Fruit fly (Drosophila melanogaster) whole organism, embryonic: Measurements from ENCODE around the gene CG34429.
A peak's percentile ranks its signal among the peaks of the same experiment; 100 is the strongest.

Source experiments
- CG10274 ChIP-seq: fragments of 200-800 bp; sonication (Bioruptor generic); optimal IDR thresholded peaks from 3 replicates; lab custom pipeline; 2017; ENCODE audit warnings: missing biosample characterization, mild to moderate bottlenecking, missing genetic modification characterization
- CG10543 ChIP-seq: fragments of 200-800 bp; sonication (Bioruptor generic); optimal IDR thresholded peaks from 3 replicates; lab custom pipeline; 2017; ENCODE audit warnings: missing biosample characterization, mild to moderate bottlenecking, missing genetic modification characterization, moderate library complexity
- CG10979 ChIP-seq: fragments of 200-800 bp; sonication (Bioruptor generic); optimal IDR thresholded peaks from 2 replicates; lab custom pipeline; 2018; ENCODE audit warnings: missing biosample characterization, mild to moderate bottlenecking, missing genetic modification characterization, moderate library complexity
- CG11456 ChIP-seq: fragments of 200-800 bp; sonication (Bioruptor generic); IDR thresholded peaks from 3 replicates; pipeline ENCODE4 v1.3.6; 2022; ENCODE audit warnings: missing biosample characterization, missing genetic modification characterization
- CG12155 ChIP-seq: fragments of 200-800 bp; sonication (Bioruptor generic); optimal IDR thresholded peaks from 3 replicates; lab custom pipeline; 2016; ENCODE audit warnings: missing biosample characterization, missing genetic modification characterization
- CG14965 ChIP-seq: fragments of 200-800 bp; sonication (Bioruptor generic); optimal IDR thresholded peaks from 2 replicates; lab custom pipeline; 2016; ENCODE audit warnings: missing biosample characterization, missing genetic modification characterization, borderline replicate concordance
- CG31365 ChIP-seq: fragments of 200-800 bp; sonication (Bioruptor generic); optimal IDR thresholded peaks from 2 replicates; lab custom pipeline; 2018; ENCODE audit warnings: missing biosample characterization, mild to moderate bottlenecking, missing genetic modification characterization
- CG34422 ChIP-seq: fragments of 200-800 bp; sonication (Bioruptor generic); IDR thresholded peaks from 3 replicates; pipeline ENCODE4 v1.3.6; 2022; ENCODE audit warnings: missing biosample characterization, missing genetic modification characterization
- CG4730 ChIP-seq: fragments of 200-800 bp; sonication (Bioruptor generic); IDR thresholded peaks from 2 replicates; pipeline ENCODE4 v1.3.6; 2022; ENCODE audit warnings: missing biosample characterization, missing genetic modification characterization
- CG4820 ChIP-seq: fragments of 200-800 bp; sonication (Bioruptor generic); optimal IDR thresholded peaks from 3 replicates; lab custom pipeline; 2016; ENCODE audit warnings: missing biosample characterization, missing genetic modification characterization
- CG4854 ChIP-seq: fragments of 200-800 bp; sonication (Bioruptor generic); optimal IDR thresholded peaks from 2 replicates; lab custom pipeline; 2016; ENCODE audit warnings: missing biosample characterization, missing genetic modification characterization, inconsistent platforms
- CG6683 ChIP-seq: fragments of 200-800 bp; sonication (Bioruptor generic); optimal IDR thresholded peaks from 2 replicates; lab custom pipeline; 2017; ENCODE audit warnings: missing biosample characterization, mild to moderate bottlenecking, missing genetic modification characterization, missing genetic modification reagents
- CG6813 ChIP-seq: fragments of 200-800 bp; sonication (Bioruptor generic); optimal IDR thresholded peaks from 2 replicates; lab custom pipeline; 2017; ENCODE audit warnings: missing biosample characterization, missing genetic modification characterization, mild to moderate bottlenecking, moderate library complexity, missing genetic modification reagents
- CG6854 ChIP-seq: fragments of 200-800 bp; sonication (Bioruptor generic); optimal IDR thresholded peaks from 3 replicates; lab custom pipeline; 2017; ENCODE audit warnings: missing biosample characterization, mild to moderate bottlenecking, missing genetic modification characterization
- CG7786 ChIP-seq: fragments of 200-800 bp; sonication (Bioruptor generic); optimal IDR thresholded peaks from 2 replicates; lab custom pipeline; 2016; ENCODE audit warnings: missing biosample characterization, missing genetic modification characterization
- CG7928 ChIP-seq: fragments of 200-800 bp; sonication (Bioruptor generic); optimal IDR thresholded peaks from 2 replicates; lab custom pipeline; 2017; ENCODE audit warnings: missing biosample characterization, mild to moderate bottlenecking, missing genetic modification characterization
- CG7963 ChIP-seq: fragments of 200-800 bp; sonication (Bioruptor generic); IDR thresholded peaks from 3 replicates; pipeline ENCODE4 v1.3.6; 2022; ENCODE audit warnings: missing biosample characterization, missing genetic modification characterization; ENCODE audit not compliant: partially characterized antibody
- Dbx ChIP-seq: fragments of 200-800 bp; sonication (Bioruptor generic); IDR thresholded peaks from 3 replicates; pipeline ENCODE4 v1.3.6; 2022; ENCODE audit warnings: missing biosample characterization, missing genetic modification characterization
- Dp ChIP-seq: fragments of 200-800 bp; sonication (Bioruptor generic); optimal IDR thresholded peaks from 2 replicates; lab custom pipeline; 2018; ENCODE audit warnings: missing biosample characterization, mild to moderate bottlenecking, missing genetic modification characterization, moderate library complexity
- HLH4C ChIP-seq: fragments of 200-800 bp; sonication (Bioruptor generic); IDR thresholded peaks from 3 replicates; pipeline ENCODE4 v1.3.6; 2022; ENCODE audit warnings: missing biosample characterization, missing genetic modification characterization; ENCODE audit not compliant: partially characterized antibody
- HmgZ ChIP-seq: fragments of 200-800 bp; sonication (Bioruptor generic); optimal IDR thresholded peaks from 2 replicates; lab custom pipeline; 2018; ENCODE audit warnings: missing biosample characterization, mild to moderate bottlenecking, missing genetic modification characterization
- Neu2 ChIP-seq: fragments of 200-800 bp; sonication (Bioruptor generic); optimal IDR thresholded peaks from 3 replicates; lab custom pipeline; 2016; ENCODE audit warnings: missing biosample characterization, missing genetic modification characterization, borderline replicate concordance
- Optix ChIP-seq: fragments of 200-800 bp; sonication (Bioruptor generic); IDR thresholded peaks from 3 replicates; pipeline ENCODE4 v1.3.6; 2022; ENCODE audit warnings: missing biosample characterization, missing genetic modification characterization
- Taf1 ChIP-seq: fragments of 200-800 bp; sonication (Bioruptor generic); IDR thresholded peaks from 2 replicates; pipeline ENCODE4 v1.3.6; 2022; ENCODE audit warnings: missing biosample characterization, missing genetic modification characterization
- Trl ChIP-seq, 3 experiments: fragments of >200 bp in 2 of 3; fragments of 200-800 bp in 1 of 3; sonication (Bioruptor generic) in 1 of 3; optimal IDR thresholded peaks; 2 replicates in 1 of 3; 3 replicates in 2 of 3; lab custom pipeline; 2016 to 2017; ENCODE audit warnings: missing biosample characterization in 1 of 3, missing genetic modification characterization in 1 of 3
- Xrp1 ChIP-seq: fragments of 200-800 bp; sonication (Bioruptor generic); IDR thresholded peaks from 2 replicates; pipeline ENCODE4 v1.3.6; 2022; ENCODE audit warnings: missing biosample characterization, missing genetic modification characterization
- abd-A ChIP-seq: fragments of 200-800 bp; sonication (Bioruptor generic); optimal IDR thresholded peaks from 3 replicates; lab custom pipeline; 2019; ENCODE audit warnings: missing biosample characterization, mild to moderate bottlenecking, missing genetic modification characterization, moderate library complexity
- ac ChIP-seq: fragments of 200-800 bp; sonication (Bioruptor generic); optimal IDR thresholded peaks from 3 replicates; lab custom pipeline; 2017; ENCODE audit warnings: missing biosample characterization, mild to moderate bottlenecking, missing genetic modification characterization
- ara ChIP-seq: fragments of 200-800 bp; sonication (Bioruptor generic); IDR thresholded peaks from 2 replicates; pipeline ENCODE4 v1.3.6; 2022; ENCODE audit warnings: missing biosample characterization, missing genetic modification characterization
- az2 ChIP-seq: fragments of 200-800 bp; sonication (Bioruptor generic); optimal IDR thresholded peaks from 3 replicates; lab custom pipeline; 2016; ENCODE audit warnings: missing biosample characterization, missing genetic modification characterization
- cg ChIP-seq: fragments of 200-800 bp; sonication (Bioruptor generic); optimal IDR thresholded peaks from 3 replicates; lab custom pipeline; 2019; ENCODE audit warnings: missing biosample characterization, mild to moderate bottlenecking, missing genetic modification characterization, moderate library complexity
- croc ChIP-seq: fragments of 200-800 bp; sonication (Bioruptor generic); conservative IDR thresholded peaks from 3 replicates; pipeline ENCODE4 v1.3.6; 2022; ENCODE audit warnings: missing biosample characterization, missing genetic modification characterization
- ems ChIP-seq: fragments of 200-800 bp; sonication (Bioruptor generic); optimal IDR thresholded peaks from 3 replicates; lab custom pipeline; 2016; ENCODE audit warnings: missing biosample characterization, missing genetic modification characterization
- gcm2 ChIP-seq: fragments of 200-800 bp; sonication (Bioruptor generic); optimal IDR thresholded peaks from 2 replicates; lab custom pipeline; 2016; ENCODE audit warnings: missing biosample characterization, missing genetic modification characterization
- her ChIP-seq: fragments of 200-800 bp; sonication (Bioruptor generic); optimal IDR thresholded peaks from 2 replicates; lab custom pipeline; 2016; ENCODE audit warnings: missing biosample characterization, missing genetic modification characterization
- ken ChIP-seq: fragments of 200-800 bp; sonication (Bioruptor generic); IDR thresholded peaks from 3 replicates; pipeline ENCODE4 v1.3.6; 2022; ENCODE audit warnings: missing biosample characterization, missing genetic modification characterization
- lbe ChIP-seq: fragments of 200-800 bp; sonication (Bioruptor generic); optimal IDR thresholded peaks from 2 replicates; lab custom pipeline; 2016; ENCODE audit warnings: missing biosample characterization, mild to moderate bottlenecking, missing genetic modification characterization
- lmd ChIP-seq: fragments of 200-800 bp; sonication (Bioruptor generic); IDR thresholded peaks from 2 replicates; pipeline ENCODE4 v1.3.6; 2022; ENCODE audit warnings: missing biosample characterization, missing genetic modification characterization
- maf-S ChIP-seq: fragments of 200-800 bp; sonication (Bioruptor generic); optimal IDR thresholded peaks from 2 replicates; lab custom pipeline; 2016; ENCODE audit warnings: missing biosample characterization, missing genetic modification characterization
- org-1 ChIP-seq: fragments of 200-800 bp; sonication (Bioruptor generic); optimal IDR thresholded peaks from 2 replicates; lab custom pipeline; 2017; ENCODE audit warnings: missing biosample characterization, missing genetic modification characterization
- pum ChIP-seq: fragments of 200-800 bp; sonication (Bioruptor generic); optimal IDR thresholded peaks from 2 replicates; lab custom pipeline; 2016; ENCODE audit warnings: missing biosample characterization, missing genetic modification characterization
- sima ChIP-seq: fragments of 200-800 bp; sonication (Bioruptor generic); optimal IDR thresholded peaks from 2 replicates; lab custom pipeline; 2016; ENCODE audit warnings: missing biosample characterization, missing genetic modification characterization
- slp2 ChIP-seq: fragments of 200-800 bp; sonication (Bioruptor generic); optimal IDR thresholded peaks from 2 replicates; lab custom pipeline; 2016; ENCODE audit warnings: missing biosample characterization, missing genetic modification characterization
- tap ChIP-seq: fragments of 200-800 bp; optimal IDR thresholded peaks from 3 replicates; lab custom pipeline; 2019; ENCODE audit warnings: missing biosample characterization, mild to moderate bottlenecking, missing genetic modification characterization, moderate library complexity
- tgo ChIP-seq: fragments of 200-800 bp; sonication (Bioruptor generic); IDR thresholded peaks from 3 replicates; pipeline ENCODE4 v1.3.6; 2022; ENCODE audit warnings: missing biosample characterization, missing genetic modification characterization
- tna ChIP-seq: fragments of 200-800 bp; sonication (Bioruptor generic); IDR thresholded peaks from 2 replicates; pipeline ENCODE4 v1.3.6; 2022; ENCODE audit warnings: missing biosample characterization, missing genetic modification characterization; ENCODE audit not compliant: partially characterized antibody
- twi ChIP-seq: fragments of 200-800 bp; optimal IDR thresholded peaks from 2 replicates; lab custom pipeline; 2019; ENCODE audit warnings: missing biosample characterization, mild to moderate bottlenecking, missing genetic modification characterization, moderate library complexity
- usp ChIP-seq: fragments of >200 bp; optimal IDR thresholded peaks from 2 replicates; lab custom pipeline; 2017; ENCODE audit warnings: missing biosample characterization, missing genetic modification characterization

The CG34429 gene

DNA sequence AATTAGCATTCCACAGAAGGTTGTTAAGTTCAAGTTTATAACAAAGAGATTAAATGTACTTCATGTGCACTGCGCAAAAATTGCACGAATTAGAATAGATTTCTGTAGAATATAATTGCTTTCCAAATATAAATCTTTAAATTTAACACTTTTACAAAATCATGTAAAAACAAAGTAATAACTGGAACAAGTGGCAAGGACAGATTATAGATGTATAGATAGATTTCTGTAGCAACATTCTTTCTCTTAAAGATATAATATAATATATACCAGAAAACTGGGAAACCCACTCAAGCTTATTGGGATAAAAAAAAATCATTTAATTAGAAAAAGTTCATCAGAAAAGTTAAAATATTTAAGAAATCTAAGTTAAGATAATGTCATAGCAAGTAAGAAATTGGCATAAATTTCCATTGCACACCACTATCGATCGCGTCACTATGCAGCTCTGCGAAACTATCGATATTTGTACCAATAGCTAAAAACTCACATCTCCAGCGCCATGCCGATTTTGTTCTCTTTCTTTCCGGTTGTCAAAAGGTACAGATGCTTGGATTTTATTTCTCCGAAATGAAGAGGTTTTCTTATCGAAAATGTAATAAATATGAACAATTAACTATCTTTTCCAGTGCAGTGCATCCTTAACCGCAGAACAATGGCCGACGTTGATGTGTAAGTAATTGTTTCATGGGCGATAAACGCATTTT, 39.8 kb upstream of the CG34429 start, which contains the start of gene RpS12 (continued):
- TF ChIP-seq sima (GFP tag; lab: Kevin White, UChicago) (peak; percentile 34), cg (no peak), ken (GFP tag; lab: Robert Waterston, UW) (peak; percentile 76; the same call in 2 of the 3 replicates), gcm2 (peak; percentile 83), Dp (peak; percentile 6), CG6683 (GFP tag; lab: Kevin White, UChicago) (peak; percentile 53), Dbx (GFP tag; lab: Robert Waterston, UW) (peak; percentile 89; the same call in 2 of the 3 replicates), lbe (GFP tag; lab: Kevin White, UChicago) (peak; percentile 67), CG10274 (GFP tag; lab: Kevin White, UChicago) (peak; percentile 63), ems (GFP tag; lab: Kevin White, UChicago) (peak; percentile 68), ac (GFP tag; lab: Kevin White, UChicago) (peak; percentile 50), HmgZ (peak; percentile 59), CG34422 (peak; percentile 80), slp2 (peak; percentile 71), maf-S (GFP tag; lab: Kevin White, UChicago) (peak; percentile 78), CG10543 (GFP tag; lab: Kevin White, UChicago) (peak; percentile 63), CG7786 (GFP tag; lab: Kevin White, UChicago) (peak; percentile 72), tgo (peak; percentile 55), pum (peak; percentile 67), CG6813 (GFP tag; lab: Kevin White, UChicago) (peak; percentile 87), CG7963 (GFP tag; lab: Robert Waterston, UW) (peak; percentile 51; the same call in 2 of the 3 replicates), CG14965 (peak; percentile 44), HLH4C (GFP tag; lab: Robert Waterston, UW) (peak; percentile 75), tap (tag; lab: Kevin White, UChicago) (peak; percentile 58), CG7928 (GFP tag; lab: Kevin White, UChicago) (peak; percentile 51), Trl (optimal IDR thresholded peaks at IDR 0.05; lab: Kevin White, UChicago) (no peak), Trl (GFP tag; optimal IDR thresholded peaks at IDR 0.05; lab: Kevin White, UChicago) (peak; percentile 88), abd-A (tag; lab: Kevin White, UChicago) (peak; percentile 28), CG10979 (tag; lab: Kevin White, UChicago) (peak; percentile 50), CG12155 (GFP tag; lab: Kevin White, UChicago) (peak; percentile 30), CG31365 (tag; lab: Kevin White, UChicago) (peak; percentile 79), CG4730 (GFP tag; lab: Robert Waterston, UW) (peak; percentile 48), ara (GFP tag; lab: Robert Waterston, UW) (0 out of 2 replicates have a peak, but pooled peaks have one; percentile 3), her (GFP tag; lab: Kevin White, UChicago) (peak; percentile 85), Xrp1 (GFP tag; lab: Robert Waterston, UW) (peak; percentile 23; the same call in 1 of the 2 replicates), usp (GFP tag; lab: Kevin White, UChicago) (no peak), org-1 (GFP tag; lab: Kevin White, UChicago) (peak; percentile 50), Taf1 (GFP tag; lab: Robert Waterston, UW) (peak; percentile 43), CG11456 (GFP tag; lab: Robert Waterston, UW) (peak; percentile 91), Neu2 (GFP tag; lab: Kevin White, UChicago) (peak; percentile 21), CG4854 (GFP tag; lab: Kevin White, UChicago) (peak; percentile 71), CG4820 (GFP tag; lab: Kevin White, UChicago) (peak; percentile 59), tna (GFP tag; lab: Robert Waterston, UW) (peak; percentile 63), croc (no peak; the same call in 2 of the 3 replicates), CG6854 (GFP tag; lab: Kevin White, UChicago) (peak; percentile 68), az2 (GFP tag; lab: Kevin White, UChicago) (peak; percentile 48), lmd (peak; percentile 59), twi (tag; lab: Kevin White, UChicago) (peak; percentile 24), Optix (GFP tag; lab: Robert Waterston, UW) (peak; percentile 72)
